Worm (Caenorhabditis elegans): Measurements from ENCODE around the gene egl-36.

egl-36 gene

DNA sequence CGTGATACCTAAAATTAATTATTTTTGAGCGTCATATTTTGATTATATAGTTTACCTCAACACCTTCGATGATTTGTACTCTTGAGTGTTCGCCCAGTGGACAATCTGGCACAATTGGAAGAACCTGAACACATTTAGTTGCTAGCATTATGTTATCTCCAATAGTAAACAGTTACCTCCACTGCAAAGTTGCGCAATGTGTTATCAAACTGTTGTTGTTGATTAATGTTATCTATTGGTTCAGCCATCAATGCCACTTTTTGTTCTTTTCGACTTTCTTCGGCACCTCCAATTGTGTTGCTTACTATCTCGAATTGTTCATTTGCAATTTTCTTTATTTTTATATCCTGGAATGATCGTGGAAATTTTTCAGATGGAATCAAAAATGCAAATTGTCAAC is 20.4 kb downstream of the egl-36 start:
- TF ChIP-seq nhr-90 (tag; optimal IDR thresholded peaks at IDR 0.05; ENCODE audit: poor library complexity): no peak

DNA sequence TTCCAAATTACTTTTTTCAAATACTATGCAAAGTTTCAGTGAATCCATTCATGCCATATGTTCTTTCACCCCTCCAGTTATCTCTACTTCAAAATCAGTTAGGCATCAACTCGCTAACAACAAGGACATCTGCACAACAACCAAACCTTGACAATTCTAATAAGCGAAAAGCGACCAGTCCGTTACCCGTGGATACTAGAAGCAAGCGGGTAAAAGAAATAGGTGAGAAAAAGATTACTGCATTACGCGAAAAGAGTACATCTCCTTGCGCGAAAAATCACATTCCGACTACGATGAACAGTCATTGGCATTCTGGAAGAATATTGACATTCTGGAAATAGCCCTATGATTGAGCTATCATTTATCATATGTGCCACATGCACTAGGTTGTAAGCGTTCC is 22.1 kb downstream of the egl-36 start:
- peak; percentile 2 for TF ChIP-seq nhr-85 (tag)
- TF ChIP-seq nhr-20 (tag; optimal IDR thresholded peaks at IDR 0.05): no peak
- TF ChIP-seq nhr-12 (tag; optimal IDR thresholded peaks at IDR 0.05): no peak
- no peak for TF ChIP-seq efl-3 (GFP tag; optimal IDR thresholded peaks at IDR 0.05)
- peak; percentile 59 for TF ChIP-seq fkh-8 (tag; optimal IDR thresholded peaks at IDR 0.05)
- TF ChIP-seq ets-5 (GFP tag; IDR thresholded peaks at IDR 0.05): no peak
- TF ChIP-seq zip-4 (GFP tag; optimal IDR thresholded peaks at IDR 0.05): no peak
- no peak for TF ChIP-seq grh-1 (GFP tag; IDR thresholded peaks at IDR 0.05)
- no peak for TF ChIP-seq efl-1 (optimal IDR thresholded peaks at IDR 0.05)
- no peak for TF ChIP-seq efl-1 (GFP tag; optimal IDR thresholded peaks at IDR 0.05 in 1 of 2)
- TF ChIP-seq Y116A8C.19 (tag; optimal IDR thresholded peaks at IDR 0.05; ENCODE audit: borderline replicate concordance): no peak
- no peak for TF ChIP-seq vab-15 (tag; optimal IDR thresholded peaks at IDR 0.05)
- no peak for TF ChIP-seq nhr-19 (GFP tag; conservative IDR thresholded peaks at IDR 0.05)
- TF ChIP-seq zag-1 (tag; optimal IDR thresholded peaks at IDR 0.05): no peak
- no peak for TF ChIP-seq ceh-90 (tag; optimal IDR thresholded peaks at IDR 0.05)
- TF ChIP-seq isw-1 (GFP tag; IDR thresholded peaks at IDR 0.05): no peak
- TF ChIP-seq sox-4 (tag; optimal IDR thresholded peaks at IDR 0.05): peak; percentile 41
- no peak for TF ChIP-seq swsn-7 (tag; optimal IDR thresholded peaks at IDR 0.05)
- TF ChIP-seq xbp-1 (tag; optimal IDR thresholded peaks at IDR 0.05): no peak
- TF ChIP-seq ceh-82 (tag; optimal IDR thresholded peaks at IDR 0.05): peak in 1 of 3 experiments; percentile 6
- no peak for TF ChIP-seq lin-14 (GFP tag; optimal IDR thresholded peaks at IDR 0.05)
- TF ChIP-seq nhr-71 (tag; optimal IDR thresholded peaks at IDR 0.05): peak; percentile 6
- TF ChIP-seq lsy-2 (tag; optimal IDR thresholded peaks at IDR 0.05): peak in 1 of 2 experiments; percentile 32
- TF ChIP-seq nhr-11 (tag; optimal IDR thresholded peaks at IDR 0.05): no peak
- no peak for TF ChIP-seq hlh-4 (tag; optimal IDR thresholded peaks at IDR 0.05)
- no peak for TF ChIP-seq unc-30 (tag; optimal IDR thresholded peaks at IDR 0.05)
- no peak for TF ChIP-seq nhr-84 (tag; optimal IDR thresholded peaks at IDR 0.05)
- TF ChIP-seq ztf-4 (tag; optimal IDR thresholded peaks at IDR 0.05): no peak
- no peak for TF ChIP-seq blmp-1 (tag; optimal IDR thresholded peaks at IDR 0.05)
- no peak for TF ChIP-seq F16B12.6 (tag; optimal IDR thresholded peaks at IDR 0.05)
- no peak for TF ChIP-seq nhr-76 (tag; optimal IDR thresholded peaks at IDR 0.05)
- peak; percentile 39 for TF ChIP-seq C16A3.4 (tag; optimal IDR thresholded peaks at IDR 0.05)
- TF ChIP-seq skn-1 (tag; optimal IDR thresholded peaks at IDR 0.05): peak; percentile 30
- TF ChIP-seq jun-1 (tag; optimal IDR thresholded peaks at IDR 0.05): peak; percentile 45
- TF ChIP-seq mdl-1 (tag; optimal IDR thresholded peaks at IDR 0.05): no peak
- TF ChIP-seq egl-27 (tag; optimal IDR thresholded peaks at IDR 0.05): no peak
- peak; percentile 24 for TF ChIP-seq snu-23 (GFP tag; optimal IDR thresholded peaks at IDR 0.05)
- TF ChIP-seq fos-1 (tag; optimal IDR thresholded peaks at IDR 0.05): peak; percentile 6
- TF ChIP-seq lin-35 (GFP tag; optimal IDR thresholded peaks at IDR 0.05): no peak
- TF ChIP-seq lin-15B (tag; optimal IDR thresholded peaks at IDR 0.05): no peak
- no peak for TF ChIP-seq nhr-28 (tag; optimal IDR thresholded peaks at IDR 0.05)
- no peak for TF ChIP-seq snpc-4 (tag; optimal IDR thresholded peaks at IDR 0.05)
- TF ChIP-seq ceh-8 (GFP tag; optimal IDR thresholded peaks at IDR 0.05): no peak
- TF ChIP-seq pag-3 (tag; optimal IDR thresholded peaks at IDR 0.05; ENCODE audit: borderline replicate concordance, insufficient read depth): no peak
- no peak for TF ChIP-seq ama-1 (optimal IDR thresholded peaks at IDR 0.05)
- peak; percentile 2 for TF ChIP-seq rnt-1 (tag; optimal IDR thresholded peaks at IDR 0.05)
- TF ChIP-seq fkh-10 (GFP tag; optimal IDR thresholded peaks at IDR 0.05): no peak
- peak; percentile 55 for TF ChIP-seq nhr-47 (tag; optimal IDR thresholded peaks at IDR 0.05)
- TF ChIP-seq unc-62 (GFP tag; optimal IDR thresholded peaks at IDR 0.05): no peak
- peak; percentile 39 for TF ChIP-seq dsc-1 (tag; optimal IDR thresholded peaks at IDR 0.05)
